Worm (Caenorhabditis elegans): ENCODE measurements around the gene thoc-2.

Gene thoc-2

ce11 chrIII:6367712-6368111 is at the start of gene thoc-2, which contains the start of gene C56G2.15:
TSS of gene thoc-2 (plus strand) at chrIII:6368042.
TSS of gene C56G2.15 (minus strand) at chrIII:6367899.
- TF ChIP-seq hrde-1 (tag; optimal IDR thresholded peaks at IDR 0.05; ENCODE audit: borderline replicate concordance) (no peak), cebp-1 (GFP tag; IDR thresholded peaks at IDR 0.05) (no peak), cebp-1 (tag; optimal IDR thresholded peaks at IDR 0.05) (peak; percentile 16), hmg-1.2 (GFP tag; IDR thresholded peaks at IDR 0.05) (0 out of 2 replicates have a peak, but pooled peaks have one; percentile 14), lsl-1 (GFP tag; optimal IDR thresholded peaks at IDR 0.05) (peak; percentile 10), ceh-58 (GFP tag; IDR thresholded peaks at IDR 0.05) (no peak)

DNA sequence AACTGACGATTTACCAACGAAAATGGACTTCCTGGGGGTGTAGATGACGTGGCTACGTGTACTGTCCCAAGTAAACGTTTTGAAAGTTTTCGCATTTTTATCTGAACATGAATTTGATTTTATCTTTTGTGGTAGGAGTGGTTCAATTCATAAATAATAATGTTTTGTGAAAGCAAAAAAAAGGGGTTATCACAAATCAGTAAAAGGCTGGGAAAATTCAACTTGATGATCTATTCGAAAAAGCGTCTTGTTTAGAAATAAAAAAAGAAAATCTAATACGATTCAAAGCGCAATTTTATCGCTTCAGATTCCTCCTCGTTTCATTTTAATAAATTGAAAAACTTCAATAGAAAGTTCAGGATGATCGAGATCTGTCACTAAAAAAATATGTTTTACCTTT is 43.7 kb upstream of the thoc-2 start, which contains the start of gene C56G2.5:
Gene C56G2.5 (minus strand): TSS at position 101 of the 400 bp plus-strand sequence.
- TF ChIP-seq Y53F4B.3 (GFP tag; IDR thresholded peaks at IDR 0.05) (no peak), sptf-2 (GFP tag; optimal IDR thresholded peaks at IDR 0.05) (no peak), cebp-1 (GFP tag; IDR thresholded peaks at IDR 0.05) (no peak), cebp-1 (tag; optimal IDR thresholded peaks at IDR 0.05) (no peak), ets-4 (GFP tag; optimal IDR thresholded peaks at IDR 0.05) (no peak), ztf-3 (GFP tag; optimal IDR thresholded peaks at IDR 0.05) (no peak), F55B11.4 (tag; optimal IDR thresholded peaks at IDR 0.05; ENCODE audit: borderline replicate concordance, insufficient read depth) (no peak), rec-8 (tag; optimal IDR thresholded peaks at IDR 0.05) (no peak), K11D2.4 (GFP tag; IDR thresholded peaks at IDR 0.05) (no peak), lsl-1 (GFP tag; optimal IDR thresholded peaks at IDR 0.05) (no peak), bed-2 (GFP tag; IDR thresholded peaks at IDR 0.05) (no peak), bed-1 (GFP tag; IDR thresholded peaks at IDR 0.05) (no peak), zfh-2 (GFP tag; conservative IDR thresholded peaks at IDR 0.05) (no peak), hlh-12 (tag; optimal IDR thresholded peaks at IDR 0.05) (no peak), attf-6 (GFP tag; IDR thresholded peaks at IDR 0.05) (no peak), unc-62 (GFP tag; optimal IDR thresholded peaks at IDR 0.05) (no peak), chd-7 (tag; optimal IDR thresholded peaks at IDR 0.05) (no peak), snpc-1.3 (tag; optimal IDR thresholded peaks at IDR 0.05; ENCODE audit: insufficient read depth) (no peak), athp-1 (tag; optimal IDR thresholded peaks at IDR 0.05) (no peak), F57A8.1 (GFP tag; optimal IDR thresholded peaks at IDR 0.05) (no peak), lin-35 (GFP tag; optimal IDR thresholded peaks at IDR 0.05) (no peak)

DNA sequence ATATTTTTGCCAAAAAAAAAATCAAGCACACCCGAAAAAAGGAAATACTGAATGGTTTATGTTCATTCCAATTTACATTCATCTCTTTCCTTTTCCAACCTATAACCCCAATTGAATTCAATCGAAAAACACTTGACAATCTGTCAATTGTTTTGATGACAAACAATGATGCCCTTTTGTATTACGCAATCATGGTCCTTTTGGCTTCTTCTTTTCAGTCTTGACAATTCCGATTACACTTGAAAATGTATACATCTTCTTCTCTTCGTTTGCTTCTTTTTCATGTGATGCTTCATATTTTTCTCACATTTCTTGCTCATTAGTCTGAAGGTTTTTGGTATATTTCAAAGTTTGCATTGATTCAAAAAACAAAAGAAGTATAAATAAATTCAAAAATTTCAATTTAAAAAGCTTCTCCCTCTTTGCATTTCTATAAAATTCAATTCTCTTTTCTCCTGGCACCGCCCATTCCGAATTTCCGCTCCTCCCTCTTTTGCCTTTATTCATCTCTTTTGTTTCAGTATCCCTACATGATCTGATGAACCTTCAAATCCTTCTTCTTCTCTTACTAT is 36.5 kb upstream of the thoc-2 start, which contains the start of gene C56G2.4:
Gene C56G2.4 (plus strand): TSS at position 522 of the 572 bp plus-strand sequence.
- no peak for TF ChIP-seq Y53F4B.3 (GFP tag; IDR thresholded peaks at IDR 0.05)
- TF ChIP-seq zfh-2 (GFP tag; conservative IDR thresholded peaks at IDR 0.05), result no peak

- no peak for TF ChIP-seq T07F8.4 (tag; optimal IDR thresholded peaks at IDR 0.05)
- TF ChIP-seq ceh-79 (tag; optimal IDR thresholded peaks at IDR 0.05), result no peak
- no peak for TF ChIP-seq K11D2.4 (GFP tag; IDR thresholded peaks at IDR 0.05)
- TF ChIP-seq nhr-179 (tag; optimal IDR thresholded peaks at IDR 0.05), result no peak
- TF ChIP-seq attf-3 (GFP tag; conservative IDR thresholded peaks at IDR 0.05), result no peak
- TF ChIP-seq snpc-4 (GFP tag; optimal IDR thresholded peaks at IDR 0.05), result no peak
- no peak for TF ChIP-seq snpc-4 (tag; optimal IDR thresholded peaks at IDR 0.05)
- no peak for TF ChIP-seq mcd-1 (GFP tag; IDR thresholded peaks at IDR 0.05)
- no peak for TF ChIP-seq ztf-3 (GFP tag; optimal IDR thresholded peaks at IDR 0.05)
- no peak for TF ChIP-seq efl-1 (GFP tag; optimal IDR thresholded peaks at IDR 0.05)
- no peak for TF ChIP-seq ceh-40 (GFP tag; IDR thresholded peaks at IDR 0.05)
- no peak for TF ChIP-seq dox-1 (GFP tag; IDR thresholded peaks at IDR 0.05)
- TF ChIP-seq ceh-100 (GFP tag; IDR thresholded peaks at IDR 0.05), result no peak
- no peak for TF ChIP-seq F57C9.4 (tag; optimal IDR thresholded peaks at IDR 0.05)
- TF ChIP-seq ZK185.1 (tag; optimal IDR thresholded peaks at IDR 0.05; ENCODE audit: poor library complexity, severe bottlenecking), result no peak
- no peak for TF ChIP-seq hlh-12 (tag; optimal IDR thresholded peaks at IDR 0.05)
- no peak for TF ChIP-seq C17E4.6 (GFP tag; IDR thresholded peaks at IDR 0.05)
- TF ChIP-seq ceh-58 (GFP tag; IDR thresholded peaks at IDR 0.05), result no peak
These were observed 33.5 kb upstream of the thoc-2 start for ce11 chrIII:6334364-6334763.

Data from whole organism, young adult.